Fruit fly (Drosophila melanogaster) whole organism, wandering third instar larva: ENCODE measurements around the gene CG6959.

Source experiments
- Abd-B ChIP-seq: fragments of >200 bp; optimal IDR thresholded peaks from 2 replicates; lab custom pipeline; 2017; ENCODE audit warnings: missing biosample characterization, missing genetic modification characterization
- CG32264 ChIP-seq: fragments of 200-800 bp; sonication (Bioruptor generic); optimal IDR thresholded peaks from 2 replicates; lab custom pipeline; 2016; ENCODE audit warnings: missing biosample characterization, missing genetic modification characterization
- CG9705 ChIP-seq: fragments of 200-800 bp; sonication (Bioruptor generic); optimal IDR thresholded peaks from 2 replicates; lab custom pipeline; 2018; ENCODE audit warnings: missing biosample characterization, mild to moderate bottlenecking, missing genetic modification characterization
- CrebA ChIP-seq: fragments of 200-800 bp; sonication (Bioruptor generic); optimal IDR thresholded peaks from 2 replicates; lab custom pipeline; 2016; ENCODE audit warnings: missing biosample characterization, mild to moderate bottlenecking, missing genetic modification characterization, borderline replicate concordance
- Dfd ChIP-seq: fragments of >200 bp; optimal IDR thresholded peaks from 2 replicates; lab custom pipeline; 2017; ENCODE audit warnings: missing biosample characterization, missing genetic modification characterization
- Dif ChIP-seq: fragments of 200-275, 200-300 bp; sonication (Bioruptor generic); optimal IDR thresholded peaks from 2 replicates; lab custom pipeline; 2018; ENCODE audit warnings: missing biosample characterization, missing genetic modification characterization; ENCODE audit not compliant: partially characterized antibody
- HLH106 ChIP-seq: fragments of 200-800 bp; optimal IDR thresholded peaks from 3 replicates; lab custom pipeline; 2019; ENCODE audit warnings: missing biosample characterization, mild to moderate bottlenecking, missing genetic modification characterization, moderate library complexity
- Hnf4 ChIP-seq: fragments of 200-800 bp; sonication (Bioruptor generic); optimal IDR thresholded peaks from 2 replicates; lab custom pipeline; 2016; ENCODE audit warnings: missing biosample characterization, mild to moderate bottlenecking, missing genetic modification characterization
- Hr78 ChIP-seq: fragments of >200 bp; optimal IDR thresholded peaks from 2 replicates; lab custom pipeline; 2017; ENCODE audit warnings: missing biosample characterization, missing genetic modification characterization
- Hr83 ChIP-seq: fragments of 200-300 bp; sonication (Bioruptor generic); optimal IDR thresholded peaks from 2 replicates; lab custom pipeline; 2016; ENCODE audit warnings: missing biosample characterization, mild to moderate bottlenecking, missing genetic modification characterization, moderate library complexity; ENCODE audit not compliant: poor library complexity, severe bottlenecking
- Jra ChIP-seq: sonication (Bioruptor generic); optimal IDR thresholded peaks from 2 replicates; lab custom pipeline; 2016; ENCODE audit warnings: missing biosample characterization, missing genetic modification characterization
- Mio ChIP-seq: sonication (Bioruptor generic); optimal IDR thresholded peaks from 2 replicates; lab custom pipeline; 2016; ENCODE audit warnings: missing biosample characterization, missing genetic modification characterization
- Myc ChIP-seq: fragments of >200 bp; optimal IDR thresholded peaks from 2 replicates; lab custom pipeline; 2017
- N ChIP-seq: fragments of >200 bp; optimal IDR thresholded peaks from 2 replicates; lab custom pipeline; 2018; ENCODE audit warnings: missing biosample characterization, missing external identifiers, missing genetic modification characterization
- OdsH ChIP-seq: fragments of 200-800 bp; sonication (Bioruptor generic); optimal IDR thresholded peaks from 2 replicates; lab custom pipeline; 2016; ENCODE audit warnings: missing biosample characterization, mild to moderate bottlenecking, missing genetic modification characterization
- Rel ChIP-seq, 2 experiments: fragments of 200-800 bp; sonication (Bioruptor generic) in 1 of 2; optimal IDR thresholded peaks; 2 replicates in 1 of 2; 3 replicates in 1 of 2; lab custom pipeline; 2016 to 2019; ENCODE audit warnings: mild to moderate bottlenecking in 2 of 2, missing biosample characterization in 2 of 2, missing genetic modification characterization in 2 of 2, moderate library complexity in 1 of 2
- Sp1 ChIP-seq: fragments of 200-800 bp; sonication (Bioruptor generic); optimal IDR thresholded peaks from 3 replicates; lab custom pipeline; 2019; ENCODE audit warnings: missing biosample characterization, mild to moderate bottlenecking, missing genetic modification characterization, moderate library complexity
- br ChIP-seq: fragments of 200-800 bp; sonication (Bioruptor generic); optimal IDR thresholded peaks from 2 replicates; lab custom pipeline; 2016; ENCODE audit warnings: missing biosample characterization, missing genetic modification characterization
- dmrt93B ChIP-seq: fragments of 200-800 bp; sonication (Bioruptor generic); optimal IDR thresholded peaks from 2 replicates; lab custom pipeline; 2018; ENCODE audit warnings: missing biosample characterization, mild to moderate bottlenecking, missing genetic modification characterization
- dsf ChIP-seq: sonication (Bioruptor generic); optimal IDR thresholded peaks from 2 replicates; lab custom pipeline; 2016; ENCODE audit warnings: missing biosample characterization, missing genetic modification characterization, borderline replicate concordance
- ey ChIP-seq: fragments of 200-800 bp; sonication (Bioruptor generic); optimal IDR thresholded peaks from 2 replicates; lab custom pipeline; 2016; ENCODE audit warnings: missing biosample characterization, missing genetic modification characterization
- foxo ChIP-seq, 2 experiments: fragments of 200-800 bp; sonication (Bioruptor generic); optimal IDR thresholded peaks; 2 replicates in 1 of 2; 3 replicates in 1 of 2; lab custom pipeline; 2016 to 2017; ENCODE audit warnings: missing biosample characterization in 2 of 2, missing genetic modification characterization in 2 of 2
- fru ChIP-seq: fragments of 200-800 bp; sonication (Bioruptor generic); optimal IDR thresholded peaks from 3 replicates; lab custom pipeline; 2016; ENCODE audit warnings: missing biosample characterization, mild to moderate bottlenecking, missing genetic modification characterization
- h ChIP-seq: fragments of 200-800 bp; sonication (Bioruptor generic); optimal IDR thresholded peaks from 3 replicates; lab custom pipeline; 2016; ENCODE audit warnings: missing biosample characterization, mild to moderate bottlenecking, missing genetic modification characterization
- jim ChIP-seq: fragments of 175-275, 200-325 bp; sonication (Bioruptor generic); optimal IDR thresholded peaks from 2 replicates; lab custom pipeline; 2016; ENCODE audit warnings: missing biosample characterization, mild to moderate bottlenecking, missing genetic modification characterization
- lola ChIP-seq: fragments of >200 bp; optimal IDR thresholded peaks from 2 replicates; lab custom pipeline; 2017; ENCODE audit warnings: missing biosample characterization, missing genetic modification characterization
- psq ChIP-seq: fragments of 200-800 bp; sonication (Bioruptor generic); optimal IDR thresholded peaks from 3 replicates; lab custom pipeline; 2017; ENCODE audit warnings: missing biosample characterization, mild to moderate bottlenecking, missing genetic modification characterization, moderate library complexity
- rgr ChIP-seq: fragments of 200-800 bp; sonication (Bioruptor generic); optimal IDR thresholded peaks from 3 replicates; lab custom pipeline; 2016; ENCODE audit warnings: missing biosample characterization, mild to moderate bottlenecking, missing genetic modification characterization
- sage ChIP-seq: fragments of 200-800 bp; sonication (Bioruptor generic); optimal IDR thresholded peaks from 2 replicates; lab custom pipeline; 2016; ENCODE audit warnings: missing biosample characterization, mild to moderate bottlenecking, missing genetic modification characterization
- sv ChIP-seq: fragments of 200-800 bp; sonication (Bioruptor generic); optimal IDR thresholded peaks from 3 replicates; lab custom pipeline; 2016; ENCODE audit warnings: missing biosample characterization, missing genetic modification characterization
- tai ChIP-seq: sonication (Bioruptor generic); optimal IDR thresholded peaks from 2 replicates; lab custom pipeline; 2016; ENCODE audit warnings: missing biosample characterization, missing genetic modification characterization
- usp ChIP-seq: fragments of >200 bp; optimal IDR thresholded peaks from 2 replicates; lab custom pipeline; 2017; ENCODE audit warnings: missing biosample characterization, missing genetic modification characterization
- woc ChIP-seq: sonication (Bioruptor generic); optimal IDR thresholded peaks from 2 replicates; lab custom pipeline; 2016; ENCODE audit warnings: missing biosample characterization, mild to moderate bottlenecking, missing genetic modification characterization

The CG6959 gene

DNA sequence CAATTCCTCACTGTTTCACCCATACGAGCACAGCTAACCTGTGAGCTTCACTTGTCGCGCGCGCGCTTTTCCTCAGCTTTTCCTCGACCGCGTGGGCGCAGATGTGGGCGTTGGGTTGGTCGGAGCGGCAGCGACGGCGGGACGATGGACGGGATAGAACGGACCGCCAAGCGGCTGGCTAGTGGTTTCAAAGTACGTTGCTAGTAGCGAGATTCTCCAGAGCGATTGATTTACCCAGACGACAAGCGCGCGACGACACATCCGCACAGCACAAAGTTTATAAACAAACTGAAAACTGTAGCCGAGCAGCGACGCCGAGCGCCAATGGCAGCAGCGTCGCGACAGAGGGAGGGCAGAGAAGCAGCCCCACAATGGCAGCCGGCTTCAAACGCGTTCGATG lies at the start of gene CG6959:
CG6959 (minus strand) TSS at position 292 of the 400 bp plus-strand sequence.
- TF ChIP-seq Hr83 (GFP tag; lab: Kevin White, UChicago) (peak; percentile 28), CrebA (GFP tag; lab: Kevin White, UChicago) (no peak), ey (no peak), Myc (lab: Kevin White, UChicago) (no peak), sage (no peak), h (no peak), rgr (GFP tag; lab: Kevin White, UChicago) (peak; percentile 9)

DNA sequence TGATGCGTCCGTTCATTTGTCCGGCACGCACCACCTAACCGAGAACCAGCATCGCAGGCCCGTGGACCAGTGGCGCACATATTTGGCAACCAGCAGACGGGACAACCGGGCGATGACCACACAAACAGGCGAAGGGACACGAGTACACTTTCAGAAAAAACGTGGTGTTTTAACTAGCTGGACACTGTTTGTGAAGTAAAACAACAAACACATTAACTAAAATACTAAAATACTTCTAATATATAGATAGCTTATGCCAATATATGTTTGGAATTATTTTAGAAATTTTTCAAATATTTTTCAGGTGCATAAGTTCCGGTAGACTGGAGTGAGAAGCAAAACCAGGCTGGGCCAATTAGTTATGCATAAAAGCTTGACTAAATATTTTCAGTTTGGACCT lies 33.6 kb upstream of the CG6959 start:
- TF ChIP-seq Jra (GFP tag; lab: Kevin White, UChicago) (no peak), h (peak; percentile 49), HLH106 (tag; lab: Kevin White, UChicago) (peak; percentile 19), Hnf4 (GFP tag; lab: Kevin White, UChicago) (peak; percentile 28), woc (GFP tag; lab: Kevin White, UChicago) (peak; percentile 29), OdsH (GFP tag; lab: Kevin White, UChicago) (peak; percentile 46), ey (peak; percentile 51), dmrt93B (GFP tag; lab: Kevin White, UChicago) (no peak), foxo (GFP tag; optimal IDR thresholded peaks at IDR 0.05; lab: Kevin White, UChicago) (no peak), fru (peak; percentile 59), psq (GFP tag; lab: Kevin White, UChicago) (peak; percentile 26), dsf (no peak)

DNA sequence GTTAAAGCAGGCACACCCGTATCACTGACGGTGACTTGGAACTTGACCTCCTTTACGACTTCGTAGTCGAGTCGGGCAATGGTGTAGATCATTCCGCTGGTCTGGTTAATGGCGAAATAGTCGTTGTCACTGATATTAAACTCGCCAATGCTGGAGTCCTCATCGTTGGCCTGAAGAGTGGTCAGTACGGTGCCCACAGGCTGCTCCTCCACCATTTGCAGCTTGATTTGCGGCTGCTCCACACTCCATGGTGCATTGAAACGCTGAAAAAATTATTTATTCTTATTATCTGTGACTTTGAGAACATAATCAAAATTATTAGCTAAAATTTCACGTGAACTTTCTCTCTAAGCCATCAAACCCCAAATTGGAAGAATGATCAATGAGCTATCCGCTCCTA lies 28.0 kb upstream of the CG6959 start, which contains the start of gene CG34307:
CG34307 (plus strand) TSS at position 301 of the 400 bp plus-strand sequence.
- TF ChIP-seq tai (no peak), Mio (GFP tag; lab: Kevin White, UChicago) (no peak), OdsH (GFP tag; lab: Kevin White, UChicago) (no peak), Hr78 (GFP tag; lab: Kevin White, UChicago) (no peak), sage (no peak), Sp1 (GFP tag; lab: Kevin White, UChicago) (no peak), HLH106 (tag; lab: Kevin White, UChicago) (no peak), usp (GFP tag; lab: Kevin White, UChicago) (no peak), Dif (GFP tag; lab: Kevin White, UChicago) (no peak), CrebA (GFP tag; lab: Kevin White, UChicago) (no peak), Hr83 (GFP tag; lab: Kevin White, UChicago) (no peak), Myc (lab: Kevin White, UChicago) (no peak), psq (GFP tag; lab: Kevin White, UChicago) (no peak), Hnf4 (GFP tag; lab: Kevin White, UChicago) (no peak), Rel (GFP tag; optimal IDR thresholded peaks at IDR 0.05; lab: Kevin White, UChicago) (no peak), Rel (tag; optimal IDR thresholded peaks at IDR 0.05; lab: Kevin White, UChicago) (no peak), dsf (no peak), rgr (GFP tag; lab: Kevin White, UChicago) (no peak), jim (no peak), dmrt93B (GFP tag; lab: Kevin White, UChicago) (no peak), Abd-B (GFP tag; lab: Kevin White, UChicago) (no peak)
- TF ChIP-seq, all 38 proteins: peak for 0

DNA sequence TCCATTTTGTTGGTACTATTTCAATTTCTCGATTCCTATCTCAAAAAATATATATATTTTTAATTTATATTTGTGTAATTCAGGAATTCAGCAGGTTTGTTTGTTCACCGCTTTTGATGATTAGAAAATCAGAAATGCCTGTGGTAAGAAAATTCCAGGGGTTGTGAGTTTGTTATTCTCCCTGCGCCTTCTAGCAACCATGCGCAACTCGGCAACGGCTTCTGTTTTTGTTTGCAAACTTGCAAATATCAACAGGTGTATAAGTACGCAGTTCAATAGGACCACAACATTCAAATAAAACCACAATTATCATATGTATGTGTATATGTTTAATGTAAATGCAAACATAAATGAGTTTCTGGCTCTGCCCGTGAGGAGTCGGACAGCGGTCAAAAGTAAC lies 23.9 kb upstream of the CG6959 start, which contains the start of gene Dnali1:
Dnali1 (minus strand) TSS at position 101 of the 400 bp plus-strand sequence.
- TF ChIP-seq psq (GFP tag; lab: Kevin White, UChicago), result no peak
- no peak for TF ChIP-seq sage
- TF ChIP-seq foxo (GFP tag; optimal IDR thresholded peaks at IDR 0.05; lab: Kevin White, UChicago), result no peak
- TF ChIP-seq Abd-B (GFP tag; lab: Kevin White, UChicago), result no peak
- TF ChIP-seq Dif (GFP tag; lab: Kevin White, UChicago), result no peak
- no peak for TF ChIP-seq Sp1 (GFP tag; lab: Kevin White, UChicago)
- TF ChIP-seq Jra (GFP tag; lab: Kevin White, UChicago), result no peak
- no peak for TF ChIP-seq CG9705 (GFP tag; lab: Kevin White, UChicago)
- no peak for TF ChIP-seq Hr83 (GFP tag; lab: Kevin White, UChicago)
- TF ChIP-seq CG32264 (GFP tag; lab: Kevin White, UChicago), result no peak
- no peak for TF ChIP-seq rgr (GFP tag; lab: Kevin White, UChicago)

DNA sequence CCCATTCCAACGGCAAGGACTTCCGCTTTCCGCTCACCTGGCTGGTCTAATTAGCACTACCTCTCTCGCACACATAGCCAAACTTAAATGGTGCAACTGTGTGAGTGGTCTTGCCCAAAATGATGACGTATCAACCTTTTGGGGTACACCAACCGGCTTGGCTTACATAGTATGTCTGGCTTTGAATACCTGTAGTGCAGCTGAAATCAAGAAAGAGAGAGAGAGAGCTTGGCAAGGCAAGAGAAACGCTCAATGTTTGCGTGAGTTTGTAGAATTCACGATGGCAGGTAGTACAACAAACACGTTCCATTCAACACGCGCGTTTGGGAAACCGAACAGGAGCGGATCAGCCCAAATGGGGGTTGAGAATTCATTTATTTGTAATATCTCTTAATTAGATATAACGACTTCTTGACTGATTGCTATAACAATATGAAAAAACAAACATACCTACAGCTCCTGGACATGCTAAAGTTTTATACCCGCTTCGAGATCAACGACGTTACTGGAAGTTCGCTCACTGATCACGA lies 18.8 kb upstream of the CG6959 start:
- TF ChIP-seq ey (peak; percentile 47), usp (GFP tag; lab: Kevin White, UChicago) (no peak), jim (no peak), h (peak; percentile 63), Dfd (GFP tag; lab: Kevin White, UChicago) (no peak), Abd-B (GFP tag; lab: Kevin White, UChicago) (no peak), dmrt93B (GFP tag; lab: Kevin White, UChicago) (peak; percentile 23), sv (GFP tag; lab: Kevin White, UChicago) (no peak), HLH106 (tag; lab: Kevin White, UChicago) (peak; percentile 36), Hr83 (GFP tag; lab: Kevin White, UChicago) (no peak), OdsH (GFP tag; lab: Kevin White, UChicago) (peak; percentile 23), Hnf4 (GFP tag; lab: Kevin White, UChicago) (no peak), Rel (GFP tag; optimal IDR thresholded peaks at IDR 0.05; lab: Kevin White, UChicago) (no peak), Rel (tag; optimal IDR thresholded peaks at IDR 0.05; lab: Kevin White, UChicago) (no peak), N (no peak), lola (GFP tag; lab: Kevin White, UChicago) (no peak), fru (peak; percentile 46), CG32264 (GFP tag; lab: Kevin White, UChicago) (no peak), Myc (lab: Kevin White, UChicago) (no peak), Dif (GFP tag; lab: Kevin White, UChicago) (peak; percentile 79), br (GFP tag; lab: Kevin White, UChicago) (peak; percentile 34), psq (GFP tag; lab: Kevin White, UChicago) (no peak), dsf (no peak), sage (peak; percentile 60), Hr78 (GFP tag; lab: Kevin White, UChicago) (no peak), foxo (GFP tag; optimal IDR thresholded peaks at IDR 0.05; lab: Kevin White, UChicago) (peak in 1 of 2 experiments; percentile 64), CG9705 (GFP tag; lab: Kevin White, UChicago) (no peak), Jra (GFP tag; lab: Kevin White, UChicago) (no peak), woc (GFP tag; lab: Kevin White, UChicago) (peak; percentile 81)
